Worm (Caenorhabditis elegans) whole organism, midembryonic: Measurements from ENCODE around the gene Y51B9A.14.

ENCODE experiments used
- T22C8.4 ChIP-seq: fragments of 200-800 bp; sonication (Bioruptor generic); IDR thresholded peaks from 2 replicates; pipeline ENCODE4 v1.3.6; 2022; ENCODE audit warnings: missing genetic modification characterization, missing compliant biosample characterization
- cog-1 ChIP-seq: sonication (generic microtip); optimal IDR thresholded peaks from 2 replicates; lab custom pipeline; 2016; ENCODE audit warnings: missing genetic modification characterization, missing compliant biosample characterization
- flt-1 ChIP-seq: fragments of 200-800 bp; sonication (Bioruptor generic); IDR thresholded peaks from 2 replicates; pipeline ENCODE4 v1.3.6; 2022; ENCODE audit warnings: missing genetic modification characterization, missing compliant biosample characterization
- klf-2 ChIP-seq: fragments of 200-800 bp; sonication (Bioruptor generic); conservative IDR thresholded peaks from 2 replicates; pipeline ENCODE4 v1.3.6; 2022; ENCODE audit warnings: missing genetic modification reagents, missing genetic modification characterization, missing compliant biosample characterization
- med-1 ChIP-seq: sonication (generic microtip); optimal IDR thresholded peaks from 2 replicates; lab custom pipeline; 2017; ENCODE audit warnings: missing genetic modification characterization, mild to moderate bottlenecking, missing compliant biosample characterization, antibody characterized with exemption, missing genetic modification reagents; ENCODE audit not compliant: insufficient read depth
- ref-1 ChIP-seq: fragments of 200-800 bp; sonication (Bioruptor generic); conservative IDR thresholded peaks from 2 replicates; pipeline ENCODE4 v1.3.6; 2022; ENCODE audit warnings: missing genetic modification reagents, missing genetic modification characterization, missing compliant biosample characterization
- tab-1 ChIP-seq: fragments of 200-800 bp; sonication (Bioruptor generic); IDR thresholded peaks from 2 replicates; pipeline ENCODE4 v1.3.6; 2022; ENCODE audit warnings: missing genetic modification characterization, missing compliant biosample characterization
- ztf-23 ChIP-seq: fragments of 200-800 bp; sonication (Bioruptor generic); IDR thresholded peaks from 2 replicates; pipeline ENCODE4 v1.3.6; 2022; ENCODE audit warnings: missing genetic modification reagents, missing genetic modification characterization, missing compliant biosample characterization
- ztf-29 ChIP-seq: fragments of 200-800 bp; sonication (Bioruptor generic); IDR thresholded peaks from 2 replicates; pipeline ENCODE4 v1.3.6; 2022; ENCODE audit warnings: missing genetic modification reagents, missing genetic modification characterization, missing compliant biosample characterization

Gene Y51B9A.14

ce11 chrII:9407469-9407868 lies 9.2 kb upstream of the Y51B9A.14 start, which contains the start of gene arrd-2:
Gene arrd-2 (plus strand): TSS chrII:9407769.
- TF ChIP-seq cog-1 (tag; lab: Kevin White, UChicago) (no peak), ztf-29 (GFP tag; lab: Robert Waterston, UW) (no peak), klf-2 (GFP tag; lab: Robert Waterston, UW) (no peak), med-1 (no peak), tab-1 (GFP tag; lab: Robert Waterston, UW) (no peak)

DNA sequence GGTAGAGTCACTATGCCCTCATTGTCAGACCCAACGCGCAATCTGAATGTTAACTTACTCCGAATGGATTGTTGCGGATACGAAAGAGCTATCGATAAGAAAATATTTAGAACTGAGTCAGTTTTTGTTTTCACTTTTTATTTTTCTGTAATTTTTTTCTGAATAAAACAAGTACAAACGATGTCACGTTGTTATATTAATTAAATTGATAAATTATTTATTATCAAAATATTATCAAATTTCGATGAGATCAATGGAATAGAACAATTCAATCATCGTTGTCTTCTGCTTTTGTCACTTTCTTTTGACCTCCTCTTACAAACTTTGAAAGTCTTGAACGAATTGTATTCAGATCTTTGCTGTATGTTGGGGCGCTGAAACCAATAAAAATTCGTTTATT lies 8.8 kb upstream of the Y51B9A.14 start, which contains the start of gene mpz-6:
TSS of gene mpz-6 (minus strand) at position 101 of the 400 bp plus-strand sequence.
- TF ChIP-seq tab-1 (GFP tag; lab: Robert Waterston, UW) (no peak), ztf-29 (GFP tag; lab: Robert Waterston, UW) (no peak), flt-1 (no peak), klf-2 (GFP tag; lab: Robert Waterston, UW) (no peak), ref-1 (no peak), med-1 (no peak), ztf-23 (GFP tag; lab: Robert Waterston, UW) (no peak), cog-1 (tag; lab: Kevin White, UChicago) (no peak), T22C8.4 (GFP tag; lab: Robert Waterston, UW) (no peak)

- TF ChIP-seq ztf-23 (GFP tag; lab: Robert Waterston, UW) (no peak), cog-1 (tag; lab: Kevin White, UChicago) (no peak), med-1 (no peak), klf-2 (GFP tag; lab: Robert Waterston, UW) (no peak), ref-1 (no peak), ztf-29 (GFP tag; lab: Robert Waterston, UW) (no peak), flt-1 (no peak), T22C8.4 (GFP tag; lab: Robert Waterston, UW) (no peak), tab-1 (GFP tag; lab: Robert Waterston, UW) (no peak)
Measured at ce11 chrII:9403846-9404245, 5.6 kb upstream of the Y51B9A.14 start, which contains the start of gene Y51B9A.5. Gene Y51B9A.5 (plus strand): TSS chrII:9404146.

DNA sequence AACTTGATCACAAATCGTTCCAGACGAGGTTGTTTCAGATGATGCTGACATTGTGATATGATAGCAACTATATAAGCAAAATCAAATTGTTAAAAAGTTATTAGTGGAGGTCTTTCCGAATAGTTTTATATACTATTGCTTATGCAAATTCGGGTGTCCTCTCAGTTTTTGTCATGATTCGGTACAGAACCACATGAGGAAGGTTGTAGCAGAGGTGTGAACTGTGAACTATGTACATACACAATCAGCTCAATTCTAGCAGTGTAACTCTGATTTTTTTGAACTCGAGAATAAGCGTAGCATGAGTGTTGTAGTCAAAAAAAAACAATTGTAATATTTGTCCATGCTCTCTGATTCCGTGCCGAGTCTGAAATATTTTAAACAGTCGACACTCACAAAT lies 4.8 kb upstream of the Y51B9A.14 start, which contains the start of gene Y51B9A.6:
TSS of gene Y51B9A.6 (minus strand) at position 101 of the 400 bp plus-strand sequence.
- TF ChIP-seq ztf-23 (GFP tag; lab: Robert Waterston, UW) (no peak), flt-1 (no peak), tab-1 (GFP tag; lab: Robert Waterston, UW) (no peak), ztf-29 (GFP tag; lab: Robert Waterston, UW) (no peak), klf-2 (GFP tag; lab: Robert Waterston, UW) (no peak), ref-1 (no peak)

DNA sequence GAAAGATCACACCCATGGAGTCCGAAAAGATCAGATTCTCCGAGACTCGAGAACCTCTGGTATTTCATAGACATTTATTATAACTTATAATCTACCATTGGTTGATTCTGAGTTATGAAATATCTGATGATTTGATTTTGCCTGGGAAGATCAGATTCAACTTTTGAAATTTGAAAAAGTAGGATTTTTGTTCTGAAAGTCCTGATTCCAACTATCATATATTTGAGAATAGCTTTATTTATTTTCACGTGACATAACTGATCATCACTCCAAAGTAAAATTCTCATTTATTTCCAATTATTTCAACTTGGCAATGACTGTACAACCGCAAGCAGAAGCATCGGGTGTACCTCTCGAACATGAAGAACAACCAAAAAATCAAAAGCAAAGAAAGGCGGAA lies 1.5 kb upstream of the Y51B9A.14 start, which contains the start of gene Y51B9A.7:
TSS of gene Y51B9A.7 (plus strand) at position 301 of the 400 bp plus-strand sequence.
- TF ChIP-seq cog-1 (tag; lab: Kevin White, UChicago) = no peak
- TF ChIP-seq ztf-29 (GFP tag; lab: Robert Waterston, UW) = no peak
- TF ChIP-seq ref-1 = no peak
- TF ChIP-seq tab-1 (GFP tag; lab: Robert Waterston, UW) = no peak
- TF ChIP-seq ztf-23 (GFP tag; lab: Robert Waterston, UW) = no peak
- no peak for TF ChIP-seq T22C8.4 (GFP tag; lab: Robert Waterston, UW)
- TF ChIP-seq med-1 = no peak
- TF ChIP-seq klf-2 (GFP tag; lab: Robert Waterston, UW) = no peak
- TF ChIP-seq flt-1 = no peak

DNA sequence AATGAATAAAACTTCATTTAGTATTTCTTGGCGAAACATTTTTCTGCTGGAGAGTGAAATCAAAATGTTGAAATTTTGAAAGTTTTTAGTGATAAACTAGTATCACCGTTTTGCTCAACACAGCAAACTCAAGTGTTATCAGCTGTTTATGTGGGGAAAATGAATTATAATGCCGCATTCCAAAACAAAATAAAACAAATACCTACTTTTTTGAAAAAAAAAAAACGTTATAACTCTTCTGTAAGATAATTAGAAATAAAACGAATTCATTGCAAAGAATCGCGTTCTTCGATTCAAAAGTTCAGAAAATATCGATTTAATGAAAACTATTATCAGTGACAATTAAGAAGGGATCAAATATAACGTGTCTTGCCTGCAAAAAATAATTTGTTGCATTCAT lies 774 bp downstream of the Y51B9A.14 start, which contains the start of gene Y51B9A.9:
TSS of gene Y51B9A.9 (minus strand) at position 101 of the 400 bp plus-strand sequence.
- TF ChIP-seq cog-1 (tag; lab: Kevin White, UChicago) (no peak), klf-2 (GFP tag; lab: Robert Waterston, UW) (no peak), ref-1 (no peak), flt-1 (no peak), T22C8.4 (GFP tag; lab: Robert Waterston, UW) (no peak), tab-1 (GFP tag; lab: Robert Waterston, UW) (no peak), med-1 (no peak), ztf-23 (GFP tag; lab: Robert Waterston, UW) (no peak), ztf-29 (GFP tag; lab: Robert Waterston, UW) (no peak)

DNA sequence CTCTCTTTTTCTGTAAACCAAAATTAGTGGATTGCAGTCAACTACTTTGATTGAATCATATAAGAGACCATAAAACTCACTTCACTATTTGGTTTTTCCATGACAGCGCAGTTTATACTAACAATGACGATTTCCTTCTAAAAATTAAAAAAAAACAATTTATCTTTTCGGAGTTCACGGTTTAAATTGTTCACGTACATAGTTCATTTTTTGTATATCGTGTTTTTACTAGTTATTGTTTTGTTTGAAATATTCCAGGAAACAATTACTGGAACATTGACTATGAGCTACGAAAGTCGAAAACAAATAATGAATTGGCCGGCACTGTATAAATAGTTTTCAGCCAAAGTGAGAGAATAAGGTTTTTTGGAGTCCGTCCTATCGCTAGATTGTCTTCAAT lies 5.5 kb downstream of the Y51B9A.14 start, which contains the start of gene lido-17:
TSS of gene lido-17 (minus strand) at position 101 of the 400 bp plus-strand sequence.
- TF ChIP-seq med-1 = no peak
- TF ChIP-seq cog-1 (tag; lab: Kevin White, UChicago) = no peak
- TF ChIP-seq flt-1 = no peak
- no peak for TF ChIP-seq ztf-29 (GFP tag; lab: Robert Waterston, UW)
- no peak for TF ChIP-seq ztf-23 (GFP tag; lab: Robert Waterston, UW)
- TF ChIP-seq tab-1 (GFP tag; lab: Robert Waterston, UW) = no peak
- no peak for TF ChIP-seq ref-1
- TF ChIP-seq klf-2 (GFP tag; lab: Robert Waterston, UW) = no peak
- TF ChIP-seq T22C8.4 (GFP tag; lab: Robert Waterston, UW) = no peak

DNA sequence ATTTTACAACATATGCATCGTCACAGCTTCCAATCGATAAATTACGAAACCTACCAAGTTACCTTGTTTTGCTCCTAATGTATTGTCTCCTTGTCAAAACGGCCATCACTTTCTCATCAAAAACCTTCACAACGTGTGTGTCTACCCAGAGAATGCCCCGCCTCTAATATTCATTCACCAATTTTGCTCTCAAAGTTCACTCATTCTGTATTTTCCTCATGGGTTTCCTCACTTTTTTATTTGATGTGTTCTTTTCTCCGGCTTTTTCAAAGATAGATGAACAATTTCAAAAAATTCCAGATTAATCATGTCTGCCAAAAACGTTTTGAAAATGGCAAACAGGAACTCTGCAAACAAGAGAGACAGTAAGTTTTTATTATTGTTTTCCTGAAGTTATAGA lies 13.0 kb downstream of the Y51B9A.14 start, which contains the start of gene C06C3.7:
TSS of gene C06C3.7 (plus strand) at position 301 of the 400 bp plus-strand sequence.
- no peak for TF ChIP-seq tab-1 (GFP tag; lab: Robert Waterston, UW)
- no peak for TF ChIP-seq cog-1 (tag; lab: Kevin White, UChicago)
- TF ChIP-seq ztf-29 (GFP tag; lab: Robert Waterston, UW) = no peak
- TF ChIP-seq flt-1 = no peak
- TF ChIP-seq ref-1 = no peak
- TF ChIP-seq T22C8.4 (GFP tag; lab: Robert Waterston, UW) = no peak
- no peak for TF ChIP-seq ztf-23 (GFP tag; lab: Robert Waterston, UW)
- no peak for TF ChIP-seq med-1
- TF ChIP-seq klf-2 (GFP tag; lab: Robert Waterston, UW) = no peak

ce11 chrII:9379796-9380195 lies 18.5 kb downstream of the Y51B9A.14 start, which contains the start of gene srh-48:
Gene srh-48 (plus strand): TSS chrII:9380096.
- TF ChIP-seq cog-1 (tag; lab: Kevin White, UChicago) = no peak
- no peak for TF ChIP-seq klf-2 (GFP tag; lab: Robert Waterston, UW)
- TF ChIP-seq tab-1 (GFP tag; lab: Robert Waterston, UW) = no peak
- no peak for TF ChIP-seq med-1
- TF ChIP-seq T22C8.4 (GFP tag; lab: Robert Waterston, UW) = no peak
- TF ChIP-seq ref-1 = no peak
- TF ChIP-seq flt-1 = no peak
- TF ChIP-seq ztf-29 (GFP tag; lab: Robert Waterston, UW) = no peak
- no peak for TF ChIP-seq ztf-23 (GFP tag; lab: Robert Waterston, UW)
